ENCODE assay signal across 1 fruit fly cellular context in the genomic region with DNA sequence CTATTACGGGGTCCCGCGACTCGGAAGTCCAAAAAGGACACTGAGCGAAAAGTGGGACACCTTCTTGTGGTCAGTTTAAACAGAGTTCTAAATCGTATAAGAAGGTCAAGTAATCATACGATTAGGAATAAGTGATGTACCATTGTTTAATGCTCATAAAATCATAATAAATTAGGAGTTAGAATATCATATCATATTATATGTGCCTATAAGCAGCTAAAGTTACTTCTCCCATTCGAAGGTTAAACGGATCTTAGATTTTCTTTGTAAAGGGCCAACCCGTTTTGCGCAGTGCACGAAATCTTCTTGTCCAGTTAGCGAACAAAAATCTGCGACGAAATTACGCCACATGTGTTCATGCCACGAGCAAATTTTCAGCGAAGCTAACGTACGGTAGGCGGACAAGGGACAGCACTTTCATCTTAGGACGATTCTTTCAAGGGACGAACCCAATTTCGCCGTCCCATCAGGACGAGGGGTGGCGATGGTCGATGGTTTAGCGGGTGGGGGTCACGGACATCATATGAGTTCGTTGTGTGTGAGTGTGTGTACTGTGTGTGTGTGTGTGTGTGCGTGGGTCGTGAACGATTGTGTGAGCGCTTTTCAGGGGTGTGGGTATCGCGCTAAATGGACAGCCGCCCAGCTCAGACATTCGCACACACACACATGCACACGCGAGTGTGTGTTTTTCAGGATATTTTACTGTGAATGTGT.
A peak's percentile ranks its signal among the peaks of the same experiment; 100 is the strongest.
TF ChIP-seq lines count a peak whose summit lies in the region.

No protein-coding gene starts in this region.

TF ChIP-seq in whole organism, embryonic, 481 proteins besides CTCF, POLR2A, EP300 and RAD21 (continued from another document):
- TF ChIP-seq D19A (tag; optimal IDR thresholded peaks at IDR 0.05; lab: Kevin White, UChicago) (peak; percentile 30), Oaz (GFP tag; IDR thresholded peaks at IDR 0.05; lab: Robert Waterston, UW) (no peak), CG18599 (GFP tag; optimal IDR thresholded peaks at IDR 0.05; lab: Kevin White, UChicago) (peak; percentile 69), dati (GFP tag; IDR thresholded peaks at IDR 0.05; lab: Robert Waterston, UW) (no peak), usp (GFP tag; optimal IDR thresholded peaks at IDR 0.05; lab: Kevin White, UChicago) (no peak), gcm (GFP tag; optimal IDR thresholded peaks at IDR 0.05; lab: Kevin White, UChicago) (no peak), jumu (GFP tag; optimal IDR thresholded peaks at IDR 0.05; lab: Kevin White, UChicago) (peak; percentile 10), CG12155 (GFP tag; optimal IDR thresholded peaks at IDR 0.05; lab: Kevin White, UChicago) (no peak), CG14050 (GFP tag; IDR thresholded peaks at IDR 0.05; lab: Robert Waterston, UW) (no peak), CG9437 (GFP tag; optimal IDR thresholded peaks at IDR 0.05; lab: Kevin White, UChicago) (peak; percentile 4), gce (GFP tag; IDR thresholded peaks at IDR 0.05; lab: Robert Waterston, UW) (no peak), CG2116 (GFP tag; optimal IDR thresholded peaks at IDR 0.05; lab: Kevin White, UChicago) (no peak), Mad (GFP tag; optimal IDR thresholded peaks at IDR 0.05; lab: Kevin White, UChicago) (no peak), BEAF-32 (GFP tag; optimal IDR thresholded peaks at IDR 0.05; lab: Kevin White, UChicago) (no peak), Hr3 (GFP tag; optimal IDR thresholded peaks at IDR 0.05; lab: Kevin White, UChicago) (peak; percentile 26), sr (GFP tag; IDR thresholded peaks at IDR 0.05; lab: Robert Waterston, UW) (no peak), bab2 (GFP tag; optimal IDR thresholded peaks at IDR 0.05; lab: Kevin White, UChicago) (peak; percentile 16), Atf6 (GFP tag; IDR thresholded peaks at IDR 0.05; lab: Robert Waterston, UW) (0 out of 2 replicates have a peak, but pooled peaks have one; percentile 28), HLH3B (GFP tag; IDR thresholded peaks at IDR 0.05; lab: Robert Waterston, UW) (no peak), stwl (tag; optimal IDR thresholded peaks at IDR 0.05; lab: Kevin White, UChicago) (no peak), Fer2 (tag; optimal IDR thresholded peaks at IDR 0.05; lab: Kevin White, UChicago) (no peak), mam (GFP tag; optimal IDR thresholded peaks at IDR 0.05; lab: Kevin White, UChicago) (peak; percentile 14), cato (GFP tag; optimal IDR thresholded peaks at IDR 0.05; lab: Kevin White, UChicago; ENCODE audit: borderline replicate concordance) (no peak), Atf-2 (GFP tag; optimal IDR thresholded peaks at IDR 0.05; lab: Kevin White, UChicago) (peak; percentile 19), CG6765 (GFP tag; optimal IDR thresholded peaks at IDR 0.05; lab: Kevin White, UChicago) (no peak), schlank (tag; optimal IDR thresholded peaks at IDR 0.05; lab: Kevin White, UChicago) (peak; percentile 16), run (tag; optimal IDR thresholded peaks at IDR 0.05; lab: Kevin White, UChicago) (no peak), CG16813 (GFP tag; IDR thresholded peaks at IDR 0.05; lab: Robert Waterston, UW; ENCODE audit: partially characterized antibody) (no peak), CG4617 (GFP tag; optimal IDR thresholded peaks at IDR 0.05; lab: Kevin White, UChicago; ENCODE audit: borderline replicate concordance) (no peak), CG4404 (GFP tag; IDR thresholded peaks at IDR 0.05; lab: Robert Waterston, UW) (peak; percentile 21; the same call in 1 of the 2 replicates), TFAM (GFP tag; optimal IDR thresholded peaks at IDR 0.05; lab: Kevin White, UChicago) (no peak), lilli (GFP tag; optimal IDR thresholded peaks at IDR 0.05; lab: Kevin White, UChicago) (peak; percentile 60), CG12744 (GFP tag; optimal IDR thresholded peaks at IDR 0.05; lab: Kevin White, UChicago) (no peak), dm (GFP tag; optimal IDR thresholded peaks at IDR 0.05; lab: Kevin White, UChicago) (no peak), CG30431 (GFP tag; optimal IDR thresholded peaks at IDR 0.05; lab: Kevin White, UChicago) (no peak), CkIIα-i1 (GFP tag; IDR thresholded peaks at IDR 0.05; lab: Robert Waterston, UW) (no peak), pan (optimal IDR thresholded peaks at IDR 0.05; lab: Kevin White, UChicago) (no peak), pan (GFP tag; optimal IDR thresholded peaks at IDR 0.05 in 1 of 2, IDR thresholded peaks at IDR 0.05 in 1 of 2) (no peak), Side (GFP tag; optimal IDR thresholded peaks at IDR 0.05; lab: Kevin White, UChicago) (no peak), Atf3 (GFP tag; optimal IDR thresholded peaks at IDR 0.05; lab: Kevin White, UChicago) (no peak), al (GFP tag; IDR thresholded peaks at IDR 0.05; lab: Robert Waterston, UW) (0 out of 2 replicates have a peak, but pooled peaks have one; percentile 4), Drgx (GFP tag; IDR thresholded peaks at IDR 0.05; lab: Robert Waterston, UW) (no peak), CG8478 (optimal IDR thresholded peaks at IDR 0.05; lab: Kevin White, UChicago) (no peak), chn (GFP tag; optimal IDR thresholded peaks at IDR 0.05; lab: Kevin White, UChicago) (no peak), E2f2 (GFP tag; IDR thresholded peaks at IDR 0.05; lab: Robert Waterston, UW) (peak; percentile 21; the same call in 1 of the 2 replicates), Dek (tag; optimal IDR thresholded peaks at IDR 0.05; lab: Kevin White, UChicago) (no peak), CG18262 (tag; optimal IDR thresholded peaks at IDR 0.05; lab: Kevin White, UChicago) (peak; percentile 55), CG2889 (GFP tag; IDR thresholded peaks at IDR 0.05; lab: Robert Waterston, UW) (no peak), CG11504 (tag; optimal IDR thresholded peaks at IDR 0.05; lab: Kevin White, UChicago) (peak; percentile 73), repo (GFP tag; optimal IDR thresholded peaks at IDR 0.05; lab: Kevin White, UChicago) (no peak), fru (optimal IDR thresholded peaks at IDR 0.05; lab: Kevin White, UChicago) (no peak), nmo (GFP tag; optimal IDR thresholded peaks at IDR 0.05; lab: Kevin White, UChicago) (peak; percentile 59), kah (GFP tag; optimal IDR thresholded peaks at IDR 0.05; lab: Kevin White, UChicago) (no peak), CG6272 (GFP tag; IDR thresholded peaks at IDR 0.05; lab: Robert Waterston, UW) (0 out of 2 replicates have a peak, but pooled peaks have one; percentile 18), CG32772 (GFP tag; IDR thresholded peaks at IDR 0.05; lab: Robert Waterston, UW) (0 out of 2 replicates have a peak, but pooled peaks have one; percentile 34), dimm (GFP tag; IDR thresholded peaks at IDR 0.05; lab: Robert Waterston, UW) (no peak), CG7357 (GFP tag; IDR thresholded peaks at IDR 0.05; lab: Robert Waterston, UW) (no peak), pho (GFP tag; optimal IDR thresholded peaks at IDR 0.05; lab: Kevin White, UChicago) (peak; percentile 7), bigmax (GFP tag; optimal IDR thresholded peaks at IDR 0.05; lab: Kevin White, UChicago) (no peak), fd102C (GFP tag; optimal IDR thresholded peaks at IDR 0.05; lab: Kevin White, UChicago) (no peak), corto (GFP tag; optimal IDR thresholded peaks at IDR 0.05; lab: Kevin White, UChicago) (no peak), CG6689 (GFP tag; IDR thresholded peaks at IDR 0.05; lab: Robert Waterston, UW) (peak; percentile 73), Dref (GFP tag; IDR thresholded peaks at IDR 0.05; lab: Robert Waterston, UW) (no peak), Dbx (GFP tag; IDR thresholded peaks at IDR 0.05; lab: Robert Waterston, UW) (0 out of 3 replicates have a peak, but pooled peaks have one; percentile 33), onecut (GFP tag; IDR thresholded peaks at IDR 0.05; lab: Robert Waterston, UW) (0 out of 2 replicates have a peak, but pooled peaks have one; percentile 20), chm (GFP tag; IDR thresholded peaks at IDR 0.05; lab: Robert Waterston, UW) (no peak), Bgb (GFP tag; IDR thresholded peaks at IDR 0.05; lab: Robert Waterston, UW; ENCODE audit: partially characterized antibody) (no peak), CG17568 (GFP tag; optimal IDR thresholded peaks at IDR 0.05; lab: Kevin White, UChicago) (no peak), her (GFP tag; optimal IDR thresholded peaks at IDR 0.05; lab: Kevin White, UChicago) (no peak), bbx (GFP tag; IDR thresholded peaks at IDR 0.05; lab: Robert Waterston, UW; ENCODE audit: partially characterized antibody) (no peak), ham (GFP tag; IDR thresholded peaks at IDR 0.05; lab: Robert Waterston, UW) (no peak), CG8765 (GFP tag; IDR thresholded peaks at IDR 0.05; lab: Robert Waterston, UW) (no peak), Mes4 (GFP tag; optimal IDR thresholded peaks at IDR 0.05; lab: Kevin White, UChicago) (no peak), CG3838 (GFP tag; optimal IDR thresholded peaks at IDR 0.05; lab: Kevin White, UChicago) (no peak), CG7271 (tag; optimal IDR thresholded peaks at IDR 0.05; lab: Kevin White, UChicago) (no peak), fu2 (GFP tag; optimal IDR thresholded peaks at IDR 0.05; lab: Kevin White, UChicago) (no peak), sens (GFP tag; lab: Kevin White, UChicago) (peak; percentile 88), ro (GFP tag; IDR thresholded peaks at IDR 0.05; lab: Robert Waterston, UW) (no peak), CG31441 (GFP tag; IDR thresholded peaks at IDR 0.05; lab: Robert Waterston, UW) (peak; percentile 51; the same call in 1 of the 2 replicates), CG1602 (GFP tag; optimal IDR thresholded peaks at IDR 0.05; lab: Kevin White, UChicago) (no peak), tin (GFP tag; optimal IDR thresholded peaks at IDR 0.05; lab: Kevin White, UChicago) (peak; percentile 22), CG6175 (GFP tag; IDR thresholded peaks at IDR 0.05; lab: Robert Waterston, UW) (no peak), Elba2 (GFP tag; optimal IDR thresholded peaks at IDR 0.05; lab: Kevin White, UChicago) (no peak), CG7745 (tag; optimal IDR thresholded peaks at IDR 0.05; lab: Kevin White, UChicago) (no peak), CG2875 (GFP tag; optimal IDR thresholded peaks at IDR 0.05; lab: Kevin White, UChicago) (no peak)
